Fruit fly (Drosophila melanogaster) whole organism, embryonic: ENCODE results near the gene ATP8B.

Experiments
- Bdp1 ChIP-seq: fragments of 200-800 bp; sonication (Bioruptor generic); optimal IDR thresholded peaks from 3 replicates; lab custom pipeline; 2016; ENCODE audit warnings: missing biosample characterization, missing genetic modification characterization
- C15 ChIP-seq: fragments of 200-800 bp; sonication (Bioruptor generic); IDR thresholded peaks from 3 replicates; pipeline ENCODE4 v1.3.6; 2022; ENCODE audit warnings: missing biosample characterization, missing genetic modification characterization
- CG10654 ChIP-seq: fragments of 200-800 bp; sonication (Bioruptor generic); optimal IDR thresholded peaks from 2 replicates; lab custom pipeline; 2016; ENCODE audit warnings: missing biosample characterization, missing genetic modification characterization
- CG11560 ChIP-seq: fragments of 200-800 bp; sonication (Bioruptor generic); IDR thresholded peaks from 3 replicates; pipeline ENCODE4 v1.3.6; 2022; ENCODE audit warnings: missing biosample characterization, missing genetic modification characterization
- CG12104 ChIP-seq: fragments of 200-800 bp; sonication (Bioruptor generic); optimal IDR thresholded peaks from 3 replicates; lab custom pipeline; 2016; ENCODE audit warnings: missing biosample characterization, missing genetic modification characterization
- CG12942 ChIP-seq: fragments of 200-800 bp; sonication (Bioruptor generic); optimal IDR thresholded peaks from 3 replicates; lab custom pipeline; 2016; ENCODE audit warnings: missing biosample characterization, missing genetic modification characterization
- CG13894 ChIP-seq: fragments of 200-800 bp; sonication (Bioruptor generic); optimal IDR thresholded peaks from 3 replicates; lab custom pipeline; 2018; ENCODE audit warnings: missing biosample characterization, mild to moderate bottlenecking, missing genetic modification characterization, moderate library complexity
- CG15479 ChIP-seq: fragments of 200-800 bp; sonication (Bioruptor generic); optimal IDR thresholded peaks from 3 replicates; lab custom pipeline; 2019; ENCODE audit warnings: missing biosample characterization, mild to moderate bottlenecking, missing genetic modification characterization, moderate library complexity
- CG16779 ChIP-seq: fragments of 200-800 bp; sonication (Bioruptor generic); IDR thresholded peaks from 2 replicates; pipeline ENCODE4 v1.3.6; 2022; ENCODE audit warnings: missing biosample characterization, missing genetic modification characterization
- CG1832 ChIP-seq: fragments of 200-800 bp; sonication (Bioruptor generic); optimal IDR thresholded peaks from 2 replicates; lab custom pipeline; 2017; ENCODE audit warnings: missing biosample characterization, mild to moderate bottlenecking, missing genetic modification characterization, inconsistent platforms
- CG30403 ChIP-seq: fragments of 200-800 bp; sonication (Bioruptor generic); optimal IDR thresholded peaks from 3 replicates; lab custom pipeline; 2016; ENCODE audit warnings: missing biosample characterization, missing genetic modification characterization
- CG30431 ChIP-seq: fragments of 200-800 bp; sonication (Bioruptor generic); optimal IDR thresholded peaks from 2 replicates; lab custom pipeline; 2017; ENCODE audit warnings: missing biosample characterization, missing genetic modification characterization
- CG31224 ChIP-seq: fragments of 200-800 bp; sonication (Bioruptor generic); IDR thresholded peaks from 2 replicates; pipeline ENCODE4 v1.3.6; 2022; ENCODE audit warnings: missing biosample characterization, missing genetic modification characterization
- CG32532 ChIP-seq: fragments of 200-800 bp; sonication (Bioruptor generic); IDR thresholded peaks from 2 replicates; pipeline ENCODE4 v1.3.6; 2022; ENCODE audit warnings: missing biosample characterization, missing genetic modification characterization
- CG32767 ChIP-seq: fragments of 200-800 bp; sonication (Bioruptor generic); IDR thresholded peaks from 2 replicates; pipeline ENCODE4 v1.3.6; 2022; ENCODE audit warnings: missing biosample characterization, missing genetic modification characterization
- CG3407 ChIP-seq: fragments of 200-800 bp; sonication (Bioruptor generic); optimal IDR thresholded peaks from 2 replicates; lab custom pipeline; 2018; ENCODE audit warnings: missing biosample characterization, mild to moderate bottlenecking, missing genetic modification characterization
- CG34376 ChIP-seq: fragments of 200-800 bp; sonication (Bioruptor generic); optimal IDR thresholded peaks from 2 replicates; lab custom pipeline; 2018; ENCODE audit warnings: missing biosample characterization, mild to moderate bottlenecking, missing genetic modification characterization
- CG43689 ChIP-seq: fragments of 200-800 bp; sonication (Bioruptor generic); IDR thresholded peaks from 2 replicates; pipeline ENCODE4 v1.3.6; 2022; ENCODE audit warnings: missing biosample characterization, missing genetic modification characterization
- CG4424 ChIP-seq: fragments of 200-800 bp; sonication (Bioruptor generic); optimal IDR thresholded peaks from 3 replicates; lab custom pipeline; 2016; ENCODE audit warnings: missing biosample characterization, missing genetic modification characterization
- CG6272 ChIP-seq: fragments of 200-800 bp; sonication (Bioruptor generic); IDR thresholded peaks from 2 replicates; pipeline ENCODE4 v1.3.6; 2022; ENCODE audit warnings: missing biosample characterization, missing genetic modification characterization
- CG7357 ChIP-seq: fragments of 200-800 bp; sonication (Bioruptor generic); IDR thresholded peaks from 3 replicates; pipeline ENCODE4 v1.3.6; 2022; ENCODE audit warnings: missing biosample characterization, missing genetic modification characterization
- CG7839 ChIP-seq: fragments of 200-800 bp; sonication (Bioruptor generic); optimal IDR thresholded peaks from 3 replicates; lab custom pipeline; 2018; ENCODE audit warnings: missing biosample characterization, mild to moderate bottlenecking, missing genetic modification characterization, moderate library complexity
- CG8944 ChIP-seq: fragments of 200-800 bp; sonication (Bioruptor generic); optimal IDR thresholded peaks from 3 replicates; lab custom pipeline; 2016; ENCODE audit warnings: missing biosample characterization, missing genetic modification characterization
- CG9727 ChIP-seq: fragments of 200-800 bp; sonication (Bioruptor generic); optimal IDR thresholded peaks from 3 replicates; lab custom pipeline; 2017; ENCODE audit warnings: missing biosample characterization, mild to moderate bottlenecking, missing genetic modification characterization
- Deaf1 ChIP-seq: fragments of 200-800 bp; optimal IDR thresholded peaks from 3 replicates; lab custom pipeline; 2019; ENCODE audit warnings: missing biosample characterization, mild to moderate bottlenecking, missing genetic modification characterization, moderate library complexity
- Dref ChIP-seq: fragments of 200-800 bp; sonication (Bioruptor generic); IDR thresholded peaks from 2 replicates; pipeline ENCODE4 v1.3.6; 2022; ENCODE audit warnings: missing biosample characterization, missing genetic modification characterization
- Gsc ChIP-seq: fragments of 200-800 bp; sonication (Bioruptor generic); IDR thresholded peaks from 2 replicates; pipeline ENCODE4 v1.3.6; 2022; ENCODE audit warnings: missing biosample characterization, missing genetic modification characterization
- HmgZ ChIP-seq: fragments of 200-800 bp; sonication (Bioruptor generic); optimal IDR thresholded peaks from 2 replicates; lab custom pipeline; 2018; ENCODE audit warnings: missing biosample characterization, mild to moderate bottlenecking, missing genetic modification characterization
- Hr51 ChIP-seq, 2 experiments: fragments of 200-800 bp; sonication (Bioruptor generic); optimal IDR thresholded peaks; 2 replicates in 1 of 2; 3 replicates in 1 of 2; lab custom pipeline; 2016 to 2018; ENCODE audit warnings: missing biosample characterization in 2 of 2, missing genetic modification characterization in 2 of 2, mild to moderate bottlenecking in 1 of 2, moderate library complexity in 1 of 2
- Lpt ChIP-seq: fragments of >200 bp; optimal IDR thresholded peaks from 2 replicates; lab custom pipeline; 2018; ENCODE audit warnings: missing biosample characterization, missing genetic modification characterization
- NC2β ChIP-seq: fragments of 200-800 bp; sonication (Bioruptor generic); optimal IDR thresholded peaks from 2 replicates; lab custom pipeline; 2016; ENCODE audit warnings: missing biosample characterization, missing genetic modification characterization
- Oaz ChIP-seq: fragments of 200-800 bp; sonication (Bioruptor generic); IDR thresholded peaks from 2 replicates; pipeline ENCODE4 v1.3.6; 2022; ENCODE audit warnings: missing biosample characterization, missing genetic modification characterization
- PHDP ChIP-seq: fragments of 200-800 bp; sonication (Bioruptor generic); optimal IDR thresholded peaks from 3 replicates; lab custom pipeline; 2018; ENCODE audit warnings: missing biosample characterization, mild to moderate bottlenecking, missing genetic modification characterization, moderate library complexity
- Scr ChIP-seq: fragments of 200-800 bp; sonication (Bioruptor generic); IDR thresholded peaks from 2 replicates; pipeline ENCODE4 v1.3.6; 2022; ENCODE audit warnings: missing biosample characterization, missing genetic modification characterization; ENCODE audit not compliant: partially characterized antibody
- Taf1 ChIP-seq: fragments of 200-800 bp; sonication (Bioruptor generic); IDR thresholded peaks from 2 replicates; pipeline ENCODE4 v1.3.6; 2022; ENCODE audit warnings: missing biosample characterization, missing genetic modification characterization
- Trl ChIP-seq, 3 experiments: fragments of >200 bp in 2 of 3; fragments of 200-800 bp in 1 of 3; sonication (Bioruptor generic) in 1 of 3; optimal IDR thresholded peaks; 2 replicates in 1 of 3; 3 replicates in 2 of 3; lab custom pipeline; 2016 to 2017; ENCODE audit warnings: missing biosample characterization in 1 of 3, missing genetic modification characterization in 1 of 3
- abd-A ChIP-seq: fragments of 200-800 bp; sonication (Bioruptor generic); optimal IDR thresholded peaks from 3 replicates; lab custom pipeline; 2019; ENCODE audit warnings: missing biosample characterization, mild to moderate bottlenecking, missing genetic modification characterization, moderate library complexity
- ash1 ChIP-seq: fragments of 200-800 bp; sonication (Bioruptor generic); optimal IDR thresholded peaks from 2 replicates; lab custom pipeline; 2018; ENCODE audit warnings: missing biosample characterization, mild to moderate bottlenecking, missing genetic modification characterization
- bab2 ChIP-seq: fragments of 200-800 bp; sonication (Bioruptor generic); optimal IDR thresholded peaks from 2 replicates; lab custom pipeline; 2016; ENCODE audit warnings: missing biosample characterization, missing genetic modification characterization
- bbx ChIP-seq: fragments of 200-800 bp; sonication (Bioruptor generic); IDR thresholded peaks from 2 replicates; pipeline ENCODE4 v1.3.6; 2022; ENCODE audit warnings: missing biosample characterization, missing genetic modification characterization; ENCODE audit not compliant: partially characterized antibody
- btn ChIP-seq: fragments of 200-800 bp; sonication (Bioruptor generic); optimal IDR thresholded peaks from 2 replicates; lab custom pipeline; 2016; ENCODE audit warnings: missing biosample characterization, missing genetic modification characterization
- crc ChIP-seq: fragments of 200-800 bp; sonication (Bioruptor generic); optimal IDR thresholded peaks from 2 replicates; lab custom pipeline; 2016; ENCODE audit warnings: missing biosample characterization, missing genetic modification characterization
- ewg ChIP-seq: fragments of 200-800 bp; sonication (Bioruptor generic); optimal IDR thresholded peaks from 3 replicates; lab custom pipeline; 2017; ENCODE audit warnings: mild to moderate bottlenecking, missing biosample characterization, missing genetic modification reagents, missing genetic modification characterization
- gsb-n ChIP-seq: fragments of 200-800 bp; sonication (Bioruptor generic); optimal IDR thresholded peaks from 3 replicates; lab custom pipeline; 2018; ENCODE audit warnings: missing biosample characterization, mild to moderate bottlenecking, missing genetic modification characterization
- jing ChIP-seq: fragments of 200-800 bp; sonication (Bioruptor generic); optimal IDR thresholded peaks from 2 replicates; lab custom pipeline; 2018; ENCODE audit warnings: missing biosample characterization, mild to moderate bottlenecking, missing genetic modification characterization
- lola ChIP-seq, 3 experiments: fragments of >200 bp in 2 of 3; fragments of 200-800 bp in 1 of 3; sonication (Bioruptor generic) in 1 of 3; optimal IDR thresholded peaks; 2 replicates each; lab custom pipeline; 2017 to 2019; ENCODE audit warnings: missing biosample characterization in 3 of 3, missing genetic modification characterization in 3 of 3, mild to moderate bottlenecking in 1 of 3, moderate library complexity in 1 of 3
- nerfin-1 ChIP-seq: fragments of 200-800 bp; sonication (Bioruptor generic); optimal IDR thresholded peaks from 3 replicates; lab custom pipeline; 2019; ENCODE audit warnings: missing biosample characterization, mild to moderate bottlenecking, missing genetic modification characterization, moderate library complexity
- nerfin-2 ChIP-seq: fragments of 200-800 bp; sonication (Bioruptor generic); IDR thresholded peaks from 2 replicates; pipeline ENCODE4 v1.3.6; 2022; ENCODE audit warnings: missing biosample characterization, missing genetic modification characterization; ENCODE audit not compliant: partially characterized antibody
- pfk ChIP-seq: fragments of 200-800 bp; sonication (Bioruptor generic); optimal IDR thresholded peaks from 2 replicates; lab custom pipeline; 2018; ENCODE audit warnings: missing biosample characterization, mild to moderate bottlenecking, missing genetic modification characterization, moderate library complexity
- pum ChIP-seq: fragments of 200-800 bp; sonication (Bioruptor generic); optimal IDR thresholded peaks from 2 replicates; lab custom pipeline; 2016; ENCODE audit warnings: missing biosample characterization, missing genetic modification characterization
- stc ChIP-seq: fragments of 200-800 bp; sonication (Bioruptor generic); IDR thresholded peaks from 2 replicates; pipeline ENCODE4 v1.3.6; 2022; ENCODE audit warnings: missing biosample characterization, missing genetic modification characterization
- wor ChIP-seq: fragments of 200-800 bp; sonication (Bioruptor generic); IDR thresholded peaks from 2 replicates; pipeline ENCODE4 v1.3.6; 2022; ENCODE audit warnings: missing biosample characterization, missing genetic modification characterization

The ATP8B gene

DNA sequence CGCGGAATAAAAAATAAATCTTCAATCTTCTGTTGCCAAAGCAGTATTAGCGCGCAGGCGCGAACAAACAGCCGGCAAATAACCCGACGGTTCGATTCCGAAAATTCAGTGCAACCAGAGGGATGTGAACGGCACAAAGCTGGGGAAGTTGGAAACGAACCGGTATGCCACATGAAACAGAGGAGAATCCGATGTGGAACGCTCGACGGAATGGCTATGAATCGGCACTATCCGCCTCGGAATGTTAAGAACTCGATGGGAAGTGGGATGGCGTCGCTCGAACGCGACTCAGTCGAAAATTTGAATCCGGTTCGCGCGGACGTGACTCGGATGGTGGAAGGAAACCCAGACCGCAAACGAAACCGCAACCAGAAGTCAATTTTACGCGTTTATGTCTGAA, 4.2 kb upstream of the ATP8B start, which contains the start of gene dpr17 (continued):
- TF ChIP-seq CG43689 (GFP tag; lab: Robert Waterston, UW): no peak
- TF ChIP-seq nerfin-1 (tag; lab: Kevin White, UChicago): peak; percentile 58
- no peak for TF ChIP-seq CG32767 (GFP tag; lab: Robert Waterston, UW)
- TF ChIP-seq HmgZ (tag; lab: Kevin White, UChicago): no peak
- no peak for TF ChIP-seq lola (GFP tag; optimal IDR thresholded peaks at IDR 0.05; lab: Kevin White, UChicago)
- TF ChIP-seq Deaf1 (tag; lab: Kevin White, UChicago): peak; percentile 88
- TF ChIP-seq CG34376 (GFP tag; lab: Kevin White, UChicago): no peak
- TF ChIP-seq CG32532 (GFP tag; lab: Robert Waterston, UW): no peak
- no peak for TF ChIP-seq CG10654 (GFP tag; lab: Kevin White, UChicago)
- TF ChIP-seq CG12104 (GFP tag; lab: Kevin White, UChicago): no peak
- no peak for TF ChIP-seq bbx
- TF ChIP-seq pum (GFP tag; lab: Kevin White, UChicago): no peak
- 0 out of 2 replicates have a peak, but pooled peaks have one; percentile 5 for TF ChIP-seq CG16779 (GFP tag; lab: Robert Waterston, UW)
- TF ChIP-seq stc (GFP tag; lab: Robert Waterston, UW): no peak
- no peak for TF ChIP-seq CG7839 (tag; lab: Kevin White, UChicago)
- no peak for TF ChIP-seq Trl (optimal IDR thresholded peaks at IDR 0.05; lab: Kevin White, UChicago)
- TF ChIP-seq Trl (GFP tag; optimal IDR thresholded peaks at IDR 0.05; lab: Kevin White, UChicago): no peak
- TF ChIP-seq wor (GFP tag; lab: Robert Waterston, UW): no peak
- TF ChIP-seq NC2β: no peak
- peak; percentile 77 for TF ChIP-seq ewg (GFP tag; lab: Kevin White, UChicago)
- TF ChIP-seq CG13894: peak; percentile 65
- TF ChIP-seq PHDP (tag; lab: Kevin White, UChicago): no peak
- TF ChIP-seq pfk (GFP tag; lab: Kevin White, UChicago): peak; percentile 98
- peak; percentile 53 for TF ChIP-seq abd-A (tag; lab: Kevin White, UChicago)
- no peak for TF ChIP-seq Taf1 (GFP tag; lab: Robert Waterston, UW)
- TF ChIP-seq CG15479: no peak
- TF ChIP-seq gsb-n: no peak
- no peak for TF ChIP-seq CG6272 (GFP tag; lab: Robert Waterston, UW)
- no peak for TF ChIP-seq CG12942
- TF ChIP-seq CG1832 (GFP tag; lab: Kevin White, UChicago): no peak
- no peak for TF ChIP-seq jing
- no peak for TF ChIP-seq CG9727 (GFP tag; lab: Kevin White, UChicago)
- no peak for TF ChIP-seq Gsc (GFP tag; lab: Robert Waterston, UW)
- TF ChIP-seq Hr51 (GFP tag; optimal IDR thresholded peaks at IDR 0.05; lab: Kevin White, UChicago): peak in 1 of 2 experiments; percentile 24
- no peak for TF ChIP-seq Bdp1 (GFP tag; lab: Kevin White, UChicago)

- TF ChIP-seq CG7357 (GFP tag; lab: Robert Waterston, UW) (no peak), Scr (no peak), nerfin-2 (GFP tag; lab: Robert Waterston, UW) (no peak), CG8944 (no peak), C15 (GFP tag; lab: Robert Waterston, UW) (no peak), CG11560 (tag; lab: Robert Waterston, UW) (0 out of 3 replicates have a peak, but pooled peaks have one; percentile 23), CG3407 (GFP tag; lab: Kevin White, UChicago) (no peak), Oaz (GFP tag; lab: Robert Waterston, UW) (no peak), CG31224 (GFP tag; lab: Robert Waterston, UW) (no peak), btn (GFP tag; lab: Kevin White, UChicago) (no peak), ash1 (GFP tag; lab: Kevin White, UChicago) (no peak), CG30403 (GFP tag; lab: Kevin White, UChicago) (peak; percentile 19), crc (no peak), bab2 (GFP tag; lab: Kevin White, UChicago) (peak; percentile 3), Dref (GFP tag; lab: Robert Waterston, UW) (no peak), Lpt (GFP tag; lab: Kevin White, UChicago) (no peak), CG4424 (peak; percentile 12), CG30431 (GFP tag; lab: Kevin White, UChicago) (no peak), CG12942 (no peak)
Measured at dm6 chr3R:12083537-12083936, 6.9 kb downstream of the ATP8B start.
